Fruit fly (Drosophila melanogaster) whole organism, embryonic: ENCODE data around the gene Pi4KIIalpha.

Experiments
- Abd-B ChIP-seq: fragments of 200-800 bp; sonication (Bioruptor generic); optimal IDR thresholded peaks from 2 replicates; lab custom pipeline; 2018; ENCODE audit warnings: missing biosample characterization, mild to moderate bottlenecking, missing genetic modification characterization, moderate library complexity
- Blimp-1 ChIP-seq: fragments of 200-800 bp; sonication (Bioruptor generic); optimal IDR thresholded peaks from 3 replicates; lab custom pipeline; 2018; ENCODE audit warnings: missing biosample characterization, missing genetic modification characterization, mild to moderate bottlenecking, moderate library complexity, missing genetic modification reagents
- CG10321 ChIP-seq: fragments of 200-800 bp; sonication (Bioruptor generic); IDR thresholded peaks from 2 replicates; pipeline ENCODE4 v1.3.6; 2022; ENCODE audit warnings: missing biosample characterization, missing genetic modification characterization
- CG10431 ChIP-seq: fragments of 200-800 bp; sonication (Bioruptor generic); optimal IDR thresholded peaks from 3 replicates; lab custom pipeline; 2018; ENCODE audit warnings: missing biosample characterization, mild to moderate bottlenecking, missing genetic modification characterization
- CG10565 ChIP-seq: fragments of 200-800 bp; sonication (Bioruptor generic); optimal IDR thresholded peaks from 3 replicates; lab custom pipeline; 2016; ENCODE audit warnings: missing biosample characterization, mild to moderate bottlenecking, missing genetic modification characterization
- CG11247 ChIP-seq: fragments of 200-800 bp; sonication (Bioruptor generic); IDR thresholded peaks from 2 replicates; pipeline ENCODE4 v1.3.6; 2022; ENCODE audit warnings: missing biosample characterization, missing genetic modification characterization
- CG12299 ChIP-seq: fragments of 200-800 bp; sonication (Bioruptor generic); optimal IDR thresholded peaks from 2 replicates; lab custom pipeline; 2018; ENCODE audit warnings: missing biosample characterization, mild to moderate bottlenecking, missing genetic modification characterization
- CG2120 ChIP-seq: fragments of 200-800 bp; sonication (Bioruptor generic); optimal IDR thresholded peaks from 3 replicates; lab custom pipeline; 2016; ENCODE audit warnings: missing biosample characterization, missing genetic modification characterization
- CG2129 ChIP-seq: fragments of 200-800 bp; sonication (Bioruptor generic); IDR thresholded peaks from 2 replicates; pipeline ENCODE4 v1.3.6; 2022; ENCODE audit warnings: missing biosample characterization, missing genetic modification characterization; ENCODE audit not compliant: partially characterized antibody
- CG2678 ChIP-seq: fragments of 200-800 bp; sonication (Bioruptor generic); optimal IDR thresholded peaks from 3 replicates; lab custom pipeline; 2019; ENCODE audit warnings: missing biosample characterization, mild to moderate bottlenecking, missing genetic modification characterization, moderate library complexity
- CG3163 ChIP-seq: fragments of 200-800 bp; sonication (Bioruptor generic); optimal IDR thresholded peaks from 3 replicates; lab custom pipeline; 2016; ENCODE audit warnings: missing biosample characterization, missing genetic modification characterization
- CG32772 ChIP-seq: fragments of 200-800 bp; sonication (Bioruptor generic); IDR thresholded peaks from 2 replicates; pipeline ENCODE4 v1.3.6; 2022; ENCODE audit warnings: missing biosample characterization, missing genetic modification characterization
- CG3407 ChIP-seq: fragments of 200-800 bp; sonication (Bioruptor generic); optimal IDR thresholded peaks from 2 replicates; lab custom pipeline; 2018; ENCODE audit warnings: missing biosample characterization, mild to moderate bottlenecking, missing genetic modification characterization
- CG3847 ChIP-seq: fragments of 200-800 bp; sonication (Bioruptor generic); IDR thresholded peaks from 2 replicates; pipeline ENCODE4 v1.3.6; 2022; ENCODE audit warnings: missing biosample characterization, missing genetic modification characterization
- CG42726 ChIP-seq: fragments of 200-800 bp; sonication (Bioruptor generic); IDR thresholded peaks from 2 replicates; pipeline ENCODE4 v1.3.6; 2022; ENCODE audit warnings: missing biosample characterization, missing genetic modification characterization; ENCODE audit not compliant: partially characterized antibody
- CG4404 ChIP-seq: fragments of 200-800 bp; sonication (Bioruptor generic); IDR thresholded peaks from 2 replicates; pipeline ENCODE4 v1.3.6; 2022; ENCODE audit warnings: missing biosample characterization, missing genetic modification characterization
- CG4424 ChIP-seq: fragments of 200-800 bp; sonication (Bioruptor generic); optimal IDR thresholded peaks from 3 replicates; lab custom pipeline; 2016; ENCODE audit warnings: missing biosample characterization, missing genetic modification characterization
- CG4707 ChIP-seq: fragments of 200-800 bp; sonication (Bioruptor generic); optimal IDR thresholded peaks from 2 replicates; lab custom pipeline; 2018; ENCODE audit warnings: missing biosample characterization, mild to moderate bottlenecking, missing genetic modification characterization, moderate library complexity
- CG4820 ChIP-seq: fragments of 200-800 bp; sonication (Bioruptor generic); optimal IDR thresholded peaks from 3 replicates; lab custom pipeline; 2016; ENCODE audit warnings: missing biosample characterization, missing genetic modification characterization
- CG8944 ChIP-seq: fragments of 200-800 bp; sonication (Bioruptor generic); optimal IDR thresholded peaks from 3 replicates; lab custom pipeline; 2016; ENCODE audit warnings: missing biosample characterization, missing genetic modification characterization
- CG9609 ChIP-seq: fragments of 200-800 bp; sonication (Bioruptor generic); optimal IDR thresholded peaks from 3 replicates; lab custom pipeline; 2016; ENCODE audit warnings: missing biosample characterization, missing genetic modification characterization
- CoRest ChIP-seq: fragments of 200-800 bp; sonication (Bioruptor generic); optimal IDR thresholded peaks from 3 replicates; lab custom pipeline; 2018; ENCODE audit warnings: missing biosample characterization, mild to moderate bottlenecking, missing genetic modification characterization, moderate library complexity
- Deaf1 ChIP-seq: fragments of 200-800 bp; optimal IDR thresholded peaks from 3 replicates; lab custom pipeline; 2019; ENCODE audit warnings: missing biosample characterization, mild to moderate bottlenecking, missing genetic modification characterization, moderate library complexity
- Dip3 ChIP-seq: fragments of 200-800 bp; sonication (Bioruptor generic); optimal IDR thresholded peaks from 3 replicates; lab custom pipeline; 2016; ENCODE audit warnings: missing biosample characterization, missing genetic modification characterization
- E2f1 ChIP-seq: fragments of 200-800 bp; sonication (Bioruptor generic); IDR thresholded peaks from 2 replicates; pipeline ENCODE4 v1.3.6; 2022; ENCODE audit warnings: missing biosample characterization, missing genetic modification characterization
- GATAe ChIP-seq: fragments of 200-800 bp; sonication (Bioruptor generic); conservative IDR thresholded peaks from 2 replicates; pipeline ENCODE4 v1.3.6; 2022; ENCODE audit warnings: missing biosample characterization, missing genetic modification characterization
- Hr39 ChIP-seq: fragments of >200 bp; optimal IDR thresholded peaks from 2 replicates; lab custom pipeline; 2017
- Lim3 ChIP-seq: fragments of 200-800 bp; sonication (Bioruptor generic); IDR thresholded peaks from 2 replicates; pipeline ENCODE4 v1.3.6; 2022; ENCODE audit warnings: missing biosample characterization, missing genetic modification characterization
- NC2β ChIP-seq: fragments of 200-800 bp; sonication (Bioruptor generic); optimal IDR thresholded peaks from 2 replicates; lab custom pipeline; 2016; ENCODE audit warnings: missing biosample characterization, missing genetic modification characterization
- PHDP ChIP-seq: fragments of 200-800 bp; sonication (Bioruptor generic); optimal IDR thresholded peaks from 3 replicates; lab custom pipeline; 2018; ENCODE audit warnings: missing biosample characterization, mild to moderate bottlenecking, missing genetic modification characterization, moderate library complexity
- Poxn ChIP-seq: fragments of 200-800 bp; sonication (Bioruptor generic); IDR thresholded peaks from 2 replicates; pipeline ENCODE4 v1.3.6; 2022; ENCODE audit warnings: missing biosample characterization, missing genetic modification characterization
- Rx ChIP-seq: fragments of 200-800 bp; sonication (Bioruptor generic); IDR thresholded peaks from 2 replicates; pipeline ENCODE4 v1.3.6; 2022; ENCODE audit warnings: missing biosample characterization, missing genetic modification characterization
- Xrp1 ChIP-seq: fragments of 200-800 bp; sonication (Bioruptor generic); IDR thresholded peaks from 2 replicates; pipeline ENCODE4 v1.3.6; 2022; ENCODE audit warnings: missing biosample characterization, missing genetic modification characterization
- ase ChIP-seq: fragments of 200-800 bp; sonication (Bioruptor generic); IDR thresholded peaks from 3 replicates; pipeline ENCODE4 v1.3.6; 2022; ENCODE audit warnings: missing biosample characterization, missing genetic modification characterization
- bsh ChIP-seq, 2 experiments: fragments of 200-800 bp; sonication (Bioruptor generic); optimal IDR thresholded peaks; 2 replicates each; lab custom pipeline; 2017 to 2018; ENCODE audit warnings: mild to moderate bottlenecking in 2 of 2, missing biosample characterization in 2 of 2, missing genetic modification characterization in 2 of 2, moderate library complexity in 1 of 2
- corto ChIP-seq: fragments of 200-800 bp; sonication (Bioruptor generic); optimal IDR thresholded peaks from 2 replicates; lab custom pipeline; 2016; ENCODE audit warnings: missing biosample characterization, mild to moderate bottlenecking, missing genetic modification characterization, moderate library complexity
- exex ChIP-seq: fragments of 200-800 bp; sonication (Bioruptor generic); optimal IDR thresholded peaks from 4 replicates; lab custom pipeline; 2018; ENCODE audit warnings: missing biosample characterization, mild to moderate bottlenecking, missing genetic modification characterization, moderate library complexity
- hbn ChIP-seq: fragments of 200-800 bp; sonication (Bioruptor generic); IDR thresholded peaks from 2 replicates; pipeline ENCODE4 v1.3.6; 2022; ENCODE audit warnings: missing biosample characterization, missing genetic modification characterization; ENCODE audit not compliant: partially characterized antibody
- jing ChIP-seq: fragments of 200-800 bp; sonication (Bioruptor generic); optimal IDR thresholded peaks from 2 replicates; lab custom pipeline; 2018; ENCODE audit warnings: missing biosample characterization, mild to moderate bottlenecking, missing genetic modification characterization
- lilli ChIP-seq: fragments of 200-800 bp; sonication (Bioruptor generic); optimal IDR thresholded peaks from 3 replicates; lab custom pipeline; 2016; ENCODE audit warnings: missing biosample characterization, missing genetic modification characterization
- lmd ChIP-seq: fragments of 200-800 bp; sonication (Bioruptor generic); IDR thresholded peaks from 2 replicates; pipeline ENCODE4 v1.3.6; 2022; ENCODE audit warnings: missing biosample characterization, missing genetic modification characterization
- maf-S ChIP-seq: fragments of 200-800 bp; sonication (Bioruptor generic); optimal IDR thresholded peaks from 2 replicates; lab custom pipeline; 2016; ENCODE audit warnings: missing biosample characterization, missing genetic modification characterization
- nerfin-1 ChIP-seq: fragments of 200-800 bp; sonication (Bioruptor generic); optimal IDR thresholded peaks from 3 replicates; lab custom pipeline; 2019; ENCODE audit warnings: missing biosample characterization, mild to moderate bottlenecking, missing genetic modification characterization, moderate library complexity
- pnt ChIP-seq: fragments of 200-800 bp; sonication (Bioruptor generic); optimal IDR thresholded peaks from 3 replicates; lab custom pipeline; 2016; ENCODE audit warnings: missing biosample characterization, missing genetic modification characterization
- rib ChIP-seq: fragments of 200-800 bp; sonication (Bioruptor generic); IDR thresholded peaks from 2 replicates; pipeline ENCODE4 v1.3.6; 2022; ENCODE audit warnings: missing biosample characterization, missing genetic modification characterization
- slp2 ChIP-seq: fragments of 200-800 bp; sonication (Bioruptor generic); optimal IDR thresholded peaks from 2 replicates; lab custom pipeline; 2016; ENCODE audit warnings: missing biosample characterization, missing genetic modification characterization
- sna ChIP-seq: fragments of 200-800 bp; sonication (Bioruptor generic); IDR thresholded peaks from 2 replicates; pipeline ENCODE4 v1.3.6; 2022; ENCODE audit warnings: missing biosample characterization, missing genetic modification characterization; ENCODE audit not compliant: partially characterized antibody
- stc ChIP-seq: fragments of 200-800 bp; sonication (Bioruptor generic); IDR thresholded peaks from 2 replicates; pipeline ENCODE4 v1.3.6; 2022; ENCODE audit warnings: missing biosample characterization, missing genetic modification characterization
- tin ChIP-seq: fragments of 200-800 bp; sonication (Bioruptor generic); optimal IDR thresholded peaks from 3 replicates; lab custom pipeline; 2016; ENCODE audit warnings: missing biosample characterization, missing genetic modification characterization
- ttk ChIP-seq: fragments of 200-800 bp; sonication (Bioruptor generic); IDR thresholded peaks from 2 replicates; pipeline ENCODE4 v2.1.2; 2022; ENCODE audit warnings: missing biosample characterization, missing genetic modification characterization
- tx ChIP-seq: fragments of 200-800 bp; sonication (Bioruptor generic); optimal IDR thresholded peaks from 2 replicates; lab custom pipeline; 2016; ENCODE audit warnings: missing biosample characterization, missing genetic modification characterization
- zfh1 ChIP-seq: fragments of 200-800 bp; sonication (Bioruptor generic); IDR thresholded peaks from 3 replicates; pipeline ENCODE4 v1.3.6; 2022; ENCODE audit warnings: missing biosample characterization, missing genetic modification characterization

Pi4KIIalpha gene

dm6 chr3R:5518627-5519026 is 44.8 kb downstream of the Pi4KIIalpha start (continued):
- TF ChIP-seq tin (peak; percentile 35), ase (GFP tag; lab: Robert Waterston, UW) (peak; percentile 55; the same call in 1 of the 3 replicates), sna (GFP tag; lab: Robert Waterston, UW) (no peak), CG9609 (peak; percentile 45), tx (GFP tag; lab: Kevin White, UChicago) (peak; percentile 21), NC2β (GFP tag; lab: Kevin White, UChicago) (peak; percentile 11), nerfin-1 (tag; lab: Kevin White, UChicago) (peak; percentile 21), Xrp1 (peak; percentile 57), CG10431 (no peak), Blimp-1 (GFP tag; lab: Kevin White, UChicago) (peak; percentile 56), PHDP (tag; lab: Kevin White, UChicago) (peak; percentile 31), slp2 (GFP tag; lab: Kevin White, UChicago) (peak; percentile 43), bsh (GFP tag; optimal IDR thresholded peaks at IDR 0.05; lab: Kevin White, UChicago) (peak in 1 of 2 experiments; percentile 65), corto (no peak), pnt (GFP tag; lab: Kevin White, UChicago) (peak; percentile 36), CG2120 (GFP tag; lab: Kevin White, UChicago) (peak; percentile 36), Abd-B (GFP tag; lab: Kevin White, UChicago) (peak; percentile 20), CG3407 (GFP tag; lab: Kevin White, UChicago) (peak; percentile 35), CG42726 (no peak), Poxn (no peak), CG3847 (GFP tag; lab: Robert Waterston, UW) (no peak), CG4404 (GFP tag; lab: Robert Waterston, UW) (no peak), stc (GFP tag; lab: Robert Waterston, UW) (peak; percentile 43; the same call in 1 of the 2 replicates), CG4707 (peak; percentile 2), Lim3 (GFP tag; lab: Robert Waterston, UW) (no peak), lilli (peak; percentile 17), hbn (GFP tag; lab: Robert Waterston, UW) (no peak), Deaf1 (tag; lab: Kevin White, UChicago) (no peak), maf-S (GFP tag; lab: Kevin White, UChicago) (no peak), CG4820 (peak; percentile 20), CG10321 (GFP tag; lab: Robert Waterston, UW) (no peak), CG2129 (GFP tag; lab: Robert Waterston, UW) (no peak), E2f1 (GFP tag; lab: Robert Waterston, UW) (no peak), CG2678 (peak; percentile 60), Hr39 (lab: Kevin White, UChicago) (no peak), zfh1 (GFP tag; lab: Robert Waterston, UW) (peak; percentile 72), jing (GFP tag; lab: Kevin White, UChicago) (peak; percentile 29), lmd (GFP tag; lab: Robert Waterston, UW) (peak; percentile 52), CG3163 (GFP tag; lab: Kevin White, UChicago) (no peak), GATAe (no peak), CoRest (peak; percentile 57), CG12299 (tag; lab: Kevin White, UChicago) (no peak), CG11247 (GFP tag; lab: Robert Waterston, UW) (no peak), Rx (GFP tag; lab: Robert Waterston, UW) (no peak; the same call in 1 of the 2 replicates), rib (GFP tag; lab: Robert Waterston, UW) (no peak), CG8944 (peak; percentile 38), CG10565 (no peak), exex (tag; lab: Kevin White, UChicago) (no peak), Dip3 (GFP tag; lab: Kevin White, UChicago) (no peak), ttk (peak; percentile 68), CG4424 (GFP tag; lab: Kevin White, UChicago) (peak; percentile 61), CG32772 (GFP tag; lab: Robert Waterston, UW) (0 out of 2 replicates have a peak, but pooled peaks have one; percentile 46)
